Worm (Caenorhabditis elegans): ENCODE data around the gene algn-1.

DNA sequence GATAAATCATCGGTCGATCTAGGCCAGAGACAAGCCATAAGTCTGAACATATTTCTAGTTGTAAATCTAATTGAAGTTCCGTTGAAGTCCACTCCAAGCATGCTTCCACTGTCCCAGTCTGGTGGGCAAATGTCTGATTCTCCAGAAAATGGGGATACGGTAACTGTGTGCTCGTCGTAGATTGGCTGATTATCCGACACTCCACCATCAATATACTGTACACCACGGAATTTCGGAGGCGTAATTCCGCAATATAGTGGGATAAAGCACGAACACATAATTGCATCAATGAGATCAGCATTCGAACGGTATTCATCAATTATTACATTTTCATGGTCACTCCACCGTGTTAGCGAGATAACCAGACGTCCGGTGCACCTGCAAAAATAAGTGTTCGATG lies 41.7 kb upstream of the algn-1 start:
- TF ChIP-seq tab-1 (GFP tag; IDR thresholded peaks at IDR 0.05), result no peak
- no peak for TF ChIP-seq ztf-23 (GFP tag; IDR thresholded peaks at IDR 0.05)
- TF ChIP-seq flt-1 (GFP tag; IDR thresholded peaks at IDR 0.05), result no peak
- TF ChIP-seq ztf-29 (GFP tag; IDR thresholded peaks at IDR 0.05), result no peak
- TF ChIP-seq klf-2 (GFP tag; conservative IDR thresholded peaks at IDR 0.05), result no peak

Measured in whole organism, midembryonic.